Fruit fly (Drosophila melanogaster) whole organism, wandering third instar larva: ENCODE measurements around the gene Enoph.

Experiments
- CG32264 ChIP-seq: fragments of 200-800 bp; sonication (Bioruptor generic); optimal IDR thresholded peaks from 2 replicates; lab custom pipeline; 2016; ENCODE audit warnings: missing biosample characterization, missing genetic modification characterization
- CG9705 ChIP-seq: fragments of 200-800 bp; sonication (Bioruptor generic); optimal IDR thresholded peaks from 2 replicates; lab custom pipeline; 2018; ENCODE audit warnings: missing biosample characterization, mild to moderate bottlenecking, missing genetic modification characterization
- CrebA ChIP-seq: fragments of 200-800 bp; sonication (Bioruptor generic); optimal IDR thresholded peaks from 2 replicates; lab custom pipeline; 2016; ENCODE audit warnings: missing biosample characterization, mild to moderate bottlenecking, missing genetic modification characterization, borderline replicate concordance
- Dfd ChIP-seq: fragments of >200 bp; optimal IDR thresholded peaks from 2 replicates; lab custom pipeline; 2017; ENCODE audit warnings: missing biosample characterization, missing genetic modification characterization
- GATAd ChIP-seq: sonication (Bioruptor generic); optimal IDR thresholded peaks from 2 replicates; lab custom pipeline; 2016; ENCODE audit warnings: missing biosample characterization, missing genetic modification characterization
- HLH106 ChIP-seq: fragments of 200-800 bp; optimal IDR thresholded peaks from 3 replicates; lab custom pipeline; 2019; ENCODE audit warnings: missing biosample characterization, mild to moderate bottlenecking, missing genetic modification characterization, moderate library complexity
- Hnf4 ChIP-seq: fragments of 200-800 bp; sonication (Bioruptor generic); optimal IDR thresholded peaks from 2 replicates; lab custom pipeline; 2016; ENCODE audit warnings: missing biosample characterization, mild to moderate bottlenecking, missing genetic modification characterization
- Hr78 ChIP-seq: fragments of >200 bp; optimal IDR thresholded peaks from 2 replicates; lab custom pipeline; 2017; ENCODE audit warnings: missing biosample characterization, missing genetic modification characterization
- Jra ChIP-seq: sonication (Bioruptor generic); optimal IDR thresholded peaks from 2 replicates; lab custom pipeline; 2016; ENCODE audit warnings: missing biosample characterization, missing genetic modification characterization
- Mio ChIP-seq: sonication (Bioruptor generic); optimal IDR thresholded peaks from 2 replicates; lab custom pipeline; 2016; ENCODE audit warnings: missing biosample characterization, missing genetic modification characterization
- Myc ChIP-seq: fragments of >200 bp; optimal IDR thresholded peaks from 2 replicates; lab custom pipeline; 2017
- N ChIP-seq: fragments of >200 bp; optimal IDR thresholded peaks from 2 replicates; lab custom pipeline; 2018; ENCODE audit warnings: missing biosample characterization, missing external identifiers, missing genetic modification characterization
- OdsH ChIP-seq: fragments of 200-800 bp; sonication (Bioruptor generic); optimal IDR thresholded peaks from 2 replicates; lab custom pipeline; 2016; ENCODE audit warnings: missing biosample characterization, mild to moderate bottlenecking, missing genetic modification characterization
- Rel ChIP-seq, 2 experiments: fragments of 200-800 bp; sonication (Bioruptor generic) in 1 of 2; optimal IDR thresholded peaks; 2 replicates in 1 of 2; 3 replicates in 1 of 2; lab custom pipeline; 2016 to 2019; ENCODE audit warnings: mild to moderate bottlenecking in 2 of 2, missing biosample characterization in 2 of 2, missing genetic modification characterization in 2 of 2, moderate library complexity in 1 of 2
- Sp1 ChIP-seq: fragments of 200-800 bp; sonication (Bioruptor generic); optimal IDR thresholded peaks from 3 replicates; lab custom pipeline; 2019; ENCODE audit warnings: missing biosample characterization, mild to moderate bottlenecking, missing genetic modification characterization, moderate library complexity
- Vsx2 ChIP-seq: fragments of 200-300, 225-300 bp; sonication (Bioruptor generic); optimal IDR thresholded peaks from 2 replicates; lab custom pipeline; 2018; ENCODE audit warnings: missing biosample characterization, missing genetic modification characterization; ENCODE audit not compliant: partially characterized antibody
- br ChIP-seq: fragments of 200-800 bp; sonication (Bioruptor generic); optimal IDR thresholded peaks from 2 replicates; lab custom pipeline; 2016; ENCODE audit warnings: missing biosample characterization, missing genetic modification characterization
- brk ChIP-seq: fragments of 200-800 bp; sonication (Bioruptor generic); optimal IDR thresholded peaks from 2 replicates; lab custom pipeline; 2016; ENCODE audit warnings: missing biosample characterization, mild to moderate bottlenecking, missing genetic modification characterization
- dl ChIP-seq, 2 experiments: fragments of 175-275, 200-275 bp in 1 of 2; fragments of 200-275 bp in 1 of 2; sonication (Bioruptor generic); optimal IDR thresholded peaks; lab custom pipeline; 2018; ENCODE audit warnings: mild to moderate bottlenecking in 2 of 2, missing biosample characterization in 2 of 2, missing genetic modification characterization in 2 of 2, moderate library complexity in 2 of 2; ENCODE audit not compliant: partially characterized antibody in 2 of 2, insufficient read depth in 1 of 2
- dmrt93B ChIP-seq: fragments of 200-800 bp; sonication (Bioruptor generic); optimal IDR thresholded peaks from 2 replicates; lab custom pipeline; 2018; ENCODE audit warnings: missing biosample characterization, mild to moderate bottlenecking, missing genetic modification characterization
- dsf ChIP-seq: sonication (Bioruptor generic); optimal IDR thresholded peaks from 2 replicates; lab custom pipeline; 2016; ENCODE audit warnings: missing biosample characterization, missing genetic modification characterization, borderline replicate concordance
- ey ChIP-seq: fragments of 200-800 bp; sonication (Bioruptor generic); optimal IDR thresholded peaks from 2 replicates; lab custom pipeline; 2016; ENCODE audit warnings: missing biosample characterization, missing genetic modification characterization
- foxo ChIP-seq, 2 experiments: fragments of 200-800 bp; sonication (Bioruptor generic); optimal IDR thresholded peaks; 2 replicates in 1 of 2; 3 replicates in 1 of 2; lab custom pipeline; 2016 to 2017; ENCODE audit warnings: missing biosample characterization in 2 of 2, missing genetic modification characterization in 2 of 2
- fru ChIP-seq: fragments of 200-800 bp; sonication (Bioruptor generic); optimal IDR thresholded peaks from 3 replicates; lab custom pipeline; 2016; ENCODE audit warnings: missing biosample characterization, mild to moderate bottlenecking, missing genetic modification characterization
- h ChIP-seq: fragments of 200-800 bp; sonication (Bioruptor generic); optimal IDR thresholded peaks from 3 replicates; lab custom pipeline; 2016; ENCODE audit warnings: missing biosample characterization, mild to moderate bottlenecking, missing genetic modification characterization
- jim ChIP-seq: fragments of 175-275, 200-325 bp; sonication (Bioruptor generic); optimal IDR thresholded peaks from 2 replicates; lab custom pipeline; 2016; ENCODE audit warnings: missing biosample characterization, mild to moderate bottlenecking, missing genetic modification characterization
- lola ChIP-seq: fragments of >200 bp; optimal IDR thresholded peaks from 2 replicates; lab custom pipeline; 2017; ENCODE audit warnings: missing biosample characterization, missing genetic modification characterization
- pan ChIP-seq: fragments of >200 bp; optimal IDR thresholded peaks from 2 replicates; lab custom pipeline; 2017
- psq ChIP-seq: fragments of 200-800 bp; sonication (Bioruptor generic); optimal IDR thresholded peaks from 3 replicates; lab custom pipeline; 2017; ENCODE audit warnings: missing biosample characterization, mild to moderate bottlenecking, missing genetic modification characterization, moderate library complexity
- rgr ChIP-seq: fragments of 200-800 bp; sonication (Bioruptor generic); optimal IDR thresholded peaks from 3 replicates; lab custom pipeline; 2016; ENCODE audit warnings: missing biosample characterization, mild to moderate bottlenecking, missing genetic modification characterization
- sage ChIP-seq: fragments of 200-800 bp; sonication (Bioruptor generic); optimal IDR thresholded peaks from 2 replicates; lab custom pipeline; 2016; ENCODE audit warnings: missing biosample characterization, mild to moderate bottlenecking, missing genetic modification characterization
- sv ChIP-seq: fragments of 200-800 bp; sonication (Bioruptor generic); optimal IDR thresholded peaks from 3 replicates; lab custom pipeline; 2016; ENCODE audit warnings: missing biosample characterization, missing genetic modification characterization
- tai ChIP-seq: sonication (Bioruptor generic); optimal IDR thresholded peaks from 2 replicates; lab custom pipeline; 2016; ENCODE audit warnings: missing biosample characterization, missing genetic modification characterization
- usp ChIP-seq: fragments of >200 bp; optimal IDR thresholded peaks from 2 replicates; lab custom pipeline; 2017; ENCODE audit warnings: missing biosample characterization, missing genetic modification characterization
- woc ChIP-seq: sonication (Bioruptor generic); optimal IDR thresholded peaks from 2 replicates; lab custom pipeline; 2016; ENCODE audit warnings: missing biosample characterization, mild to moderate bottlenecking, missing genetic modification characterization

The Enoph gene

dm6 chr3R:5279609-5280164 lies 23.2 kb upstream of the Enoph start:
- TF ChIP-seq h (GFP tag; lab: Kevin White, UChicago) (peak; percentile 22), br (GFP tag; lab: Kevin White, UChicago) (no peak)

- no peak for TF ChIP-seq sage (GFP tag; lab: Kevin White, UChicago)
- TF ChIP-seq Myc (lab: Kevin White, UChicago), result no peak
- TF ChIP-seq CrebA (GFP tag; lab: Kevin White, UChicago), result no peak
- no peak for TF ChIP-seq HLH106 (tag; lab: Kevin White, UChicago)
- TF ChIP-seq CG32264 (GFP tag; lab: Kevin White, UChicago), result no peak
- TF ChIP-seq Hnf4 (GFP tag; lab: Kevin White, UChicago), result no peak
- no peak for TF ChIP-seq rgr
- no peak for TF ChIP-seq pan
- TF ChIP-seq psq (GFP tag; lab: Kevin White, UChicago), result no peak
- no peak for TF ChIP-seq N (GFP tag; lab: Kevin White, UChicago)
- TF ChIP-seq Mio (GFP tag; lab: Kevin White, UChicago), result no peak
- TF ChIP-seq lola (GFP tag; lab: Kevin White, UChicago), result no peak
- no peak for TF ChIP-seq woc (GFP tag; lab: Kevin White, UChicago)
- TF ChIP-seq Vsx2, result no peak
- TF ChIP-seq sv (GFP tag; lab: Kevin White, UChicago), result no peak
- no peak for TF ChIP-seq Rel (GFP tag; optimal IDR thresholded peaks at IDR 0.05; lab: Kevin White, UChicago)
- TF ChIP-seq Rel (tag; optimal IDR thresholded peaks at IDR 0.05; lab: Kevin White, UChicago), result no peak
- TF ChIP-seq Hr78, result no peak
- no peak for TF ChIP-seq tai (GFP tag; lab: Kevin White, UChicago)
Measured at dm6 chr3R:5278627-5279026, 22.1 kb upstream of the Enoph start.

- TF ChIP-seq rgr, result no peak
- no peak for TF ChIP-seq HLH106 (tag; lab: Kevin White, UChicago)
- no peak for TF ChIP-seq psq (GFP tag; lab: Kevin White, UChicago)
- TF ChIP-seq br (GFP tag; lab: Kevin White, UChicago), result no peak
- TF ChIP-seq Rel (GFP tag; optimal IDR thresholded peaks at IDR 0.05; lab: Kevin White, UChicago), result no peak
- no peak for TF ChIP-seq Rel (tag; optimal IDR thresholded peaks at IDR 0.05; lab: Kevin White, UChicago)
- TF ChIP-seq brk, result no peak
- TF ChIP-seq Sp1 (GFP tag; lab: Kevin White, UChicago), result no peak
- no peak for TF ChIP-seq Hnf4 (GFP tag; lab: Kevin White, UChicago)
- no peak for TF ChIP-seq CG9705 (GFP tag; lab: Kevin White, UChicago)
- TF ChIP-seq Myc (lab: Kevin White, UChicago), result no peak
- no peak for TF ChIP-seq OdsH (GFP tag; lab: Kevin White, UChicago)
- TF ChIP-seq N (GFP tag; lab: Kevin White, UChicago), result no peak
- no peak for TF ChIP-seq Dfd
- TF ChIP-seq Vsx2, result no peak
- no peak for TF ChIP-seq CG32264 (GFP tag; lab: Kevin White, UChicago)
- TF ChIP-seq, all 38 proteins: peak for 0
Measured at dm6 chr3R:5277735-5278134, 21.3 kb upstream of the Enoph start, which contains the start of gene CG31538. Gene CG31538, minus strand, starts transcription at chr3R:5277835.

- peak; percentile 16 for TF ChIP-seq br (GFP tag; lab: Kevin White, UChicago)
- no peak for TF ChIP-seq jim (GFP tag; lab: Kevin White, UChicago)
- TF ChIP-seq dmrt93B (GFP tag; lab: Kevin White, UChicago), result no peak
- peak; percentile 21 for TF ChIP-seq Hnf4 (GFP tag; lab: Kevin White, UChicago)
- TF ChIP-seq rgr, result peak; percentile 44
- TF ChIP-seq fru, result peak; percentile 34
- no peak for TF ChIP-seq ey
- no peak for TF ChIP-seq sv (GFP tag; lab: Kevin White, UChicago)
- TF ChIP-seq pan, result no peak
- TF ChIP-seq tai (GFP tag; lab: Kevin White, UChicago), result no peak
- TF ChIP-seq foxo (GFP tag; optimal IDR thresholded peaks at IDR 0.05; lab: Kevin White, UChicago), result peak in 1 of 2 experiments; percentile 47
- no peak for TF ChIP-seq usp (GFP tag; lab: Kevin White, UChicago)
- no peak for TF ChIP-seq dl (GFP tag; optimal IDR thresholded peaks at IDR 0.05; lab: Kevin White, UChicago; ENCODE audit: insufficient read depth in 1 of 2, partially characterized antibody in 2 of 2)
- no peak for TF ChIP-seq Jra (GFP tag; lab: Kevin White, UChicago)
- no peak for TF ChIP-seq GATAd (GFP tag; lab: Kevin White, UChicago)
- TF ChIP-seq lola (GFP tag; lab: Kevin White, UChicago), result no peak
- TF ChIP-seq psq (GFP tag; lab: Kevin White, UChicago), result no peak
- peak; percentile 28 for TF ChIP-seq h (GFP tag; lab: Kevin White, UChicago)
- TF ChIP-seq HLH106 (tag; lab: Kevin White, UChicago), result no peak
- TF ChIP-seq dsf (GFP tag; lab: Kevin White, UChicago), result no peak
Measured at dm6 chr3R:5270806-5271205, 14.3 kb upstream of the Enoph start.
